Worm (Caenorhabditis elegans): Measurements from ENCODE around the gene ZC155.2.

The ZC155.2 gene

DNA sequence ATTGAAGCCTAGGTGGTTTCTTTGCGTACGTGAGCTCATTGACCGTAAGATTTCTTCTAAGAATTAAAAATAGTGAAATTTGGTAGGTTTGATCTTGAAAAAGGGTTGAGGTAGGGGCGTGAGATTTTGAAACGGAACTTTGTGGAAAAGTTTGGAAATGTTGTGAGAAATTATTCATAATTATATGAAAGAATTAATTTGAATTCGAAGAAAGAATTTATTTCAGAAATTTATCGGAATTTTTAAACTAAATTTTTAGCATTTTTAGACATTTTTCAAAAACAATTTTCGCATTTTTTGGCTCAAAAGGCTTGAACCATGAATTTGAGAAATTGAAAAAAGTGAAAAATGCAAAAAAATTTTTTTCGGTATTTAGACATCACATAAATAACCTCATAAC lies 4.6 kb upstream of the ZC155.2 start:
- TF ChIP-seq bed-3 (GFP tag; optimal IDR thresholded peaks at IDR 0.05), result no peak
- TF ChIP-seq mls-2 (tag; optimal IDR thresholded peaks at IDR 0.05), result no peak
- TF ChIP-seq ceh-39 (tag; optimal IDR thresholded peaks at IDR 0.05), result no peak
- no peak for TF ChIP-seq elt-1 (tag; optimal IDR thresholded peaks at IDR 0.05; ENCODE audit: borderline replicate concordance, insufficient read depth)
- TF ChIP-seq pha-4 (tag; optimal IDR thresholded peaks at IDR 0.05), result no peak
- no peak for TF ChIP-seq nhr-2 (tag; optimal IDR thresholded peaks at IDR 0.05)

DNA sequence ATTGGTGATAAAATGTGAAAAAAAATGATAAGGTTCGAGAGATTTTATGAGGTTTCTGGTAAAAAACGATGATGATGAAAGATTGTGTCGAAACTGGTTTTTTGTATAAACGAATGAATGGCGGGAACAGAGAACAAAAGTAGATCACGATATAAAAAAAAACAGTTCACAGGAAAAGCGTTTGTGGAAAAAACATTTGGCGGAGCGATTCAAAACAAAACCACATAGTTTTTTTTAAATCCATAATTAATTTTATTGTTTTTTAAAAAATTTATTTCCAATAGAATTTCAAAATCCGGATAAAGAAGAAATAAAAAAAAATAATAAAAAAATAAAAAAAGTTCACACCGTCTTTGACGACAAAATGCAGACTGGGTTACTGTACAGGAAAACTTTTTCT lies 3.4 kb upstream of the ZC155.2 start, which contains the start of gene ZC155.4:
Gene ZC155.4, minus strand, starts transcription at position 101 of the 400 bp plus-strand sequence.
- TF ChIP-seq ztf-11 (tag; optimal IDR thresholded peaks at IDR 0.05) (no peak), ceh-83 (GFP tag; optimal IDR thresholded peaks at IDR 0.05) (no peak), nhr-2 (tag; optimal IDR thresholded peaks at IDR 0.05) (no peak), M03D4.4 (tag; optimal IDR thresholded peaks at IDR 0.05) (no peak), mab-5 (tag; optimal IDR thresholded peaks at IDR 0.05) (no peak), cnd-1 (tag; optimal IDR thresholded peaks at IDR 0.05) (no peak), unc-62 (GFP tag; optimal IDR thresholded peaks at IDR 0.05) (no peak), flh-1 (GFP tag; optimal IDR thresholded peaks at IDR 0.05) (no peak), sptf-1 (tag; optimal IDR thresholded peaks at IDR 0.05) (no peak), snpc-4 (tag; optimal IDR thresholded peaks at IDR 0.05) (no peak), lin-32 (GFP tag; optimal IDR thresholded peaks at IDR 0.05) (no peak)

DNA sequence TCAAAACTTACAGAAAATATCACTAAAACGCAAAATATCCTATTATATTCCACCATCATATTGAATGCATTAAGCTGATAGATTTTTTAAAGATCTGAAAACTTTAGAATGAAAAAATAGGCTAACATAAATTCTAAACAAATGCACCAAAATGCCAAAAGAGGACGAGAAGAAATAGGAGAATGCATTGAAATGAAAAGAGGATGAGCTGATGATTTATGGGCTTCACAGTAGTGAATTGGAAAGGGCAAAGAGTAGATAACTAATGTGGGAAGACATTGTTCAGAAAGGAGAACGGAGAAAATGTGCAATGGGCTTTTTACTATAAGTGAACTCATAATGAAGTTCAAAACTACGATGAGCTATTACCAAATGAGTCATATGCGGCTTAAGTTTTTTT lies 1.3 kb upstream of the ZC155.2 start, which contains the start of gene cutl-19:
Gene cutl-19, minus strand, starts transcription at position 101 of the 400 bp plus-strand sequence.
- no peak for TF ChIP-seq elt-3 (tag; optimal IDR thresholded peaks at IDR 0.05)

DNA sequence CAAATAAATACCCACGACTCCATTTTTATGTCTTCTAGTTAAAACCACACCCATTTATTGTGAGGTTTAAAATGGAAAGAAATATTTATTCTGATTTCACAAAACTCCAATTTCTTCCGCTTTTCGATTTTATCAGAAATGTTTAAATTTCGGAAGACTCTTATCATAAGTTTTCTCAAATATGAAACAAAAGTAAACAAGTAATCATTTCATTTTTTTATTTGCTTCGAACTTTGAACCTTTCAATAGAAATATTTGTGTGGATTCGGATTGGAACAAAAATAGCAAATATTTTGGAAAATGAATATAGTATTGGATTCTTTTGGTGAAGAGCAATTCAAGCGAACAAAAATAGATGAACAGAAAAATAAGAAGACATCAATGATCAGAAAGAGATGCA lies 3.0 kb downstream of the ZC155.2 start:
- TF ChIP-seq nhr-76 (tag; optimal IDR thresholded peaks at IDR 0.05) (no peak), sem-2 (GFP tag; optimal IDR thresholded peaks at IDR 0.05) (no peak), mab-5 (tag; optimal IDR thresholded peaks at IDR 0.05) (no peak), zip-8 (tag; optimal IDR thresholded peaks at IDR 0.05) (no peak), mep-1 (tag; optimal IDR thresholded peaks at IDR 0.05) (no peak), unc-62 (GFP tag; optimal IDR thresholded peaks at IDR 0.05) (no peak), elt-1 (tag; optimal IDR thresholded peaks at IDR 0.05; ENCODE audit: borderline replicate concordance, insufficient read depth) (no peak), nhr-12 (tag; optimal IDR thresholded peaks at IDR 0.05) (no peak), lin-32 (GFP tag; optimal IDR thresholded peaks at IDR 0.05) (no peak), cnd-1 (tag; optimal IDR thresholded peaks at IDR 0.05) (no peak)

DNA sequence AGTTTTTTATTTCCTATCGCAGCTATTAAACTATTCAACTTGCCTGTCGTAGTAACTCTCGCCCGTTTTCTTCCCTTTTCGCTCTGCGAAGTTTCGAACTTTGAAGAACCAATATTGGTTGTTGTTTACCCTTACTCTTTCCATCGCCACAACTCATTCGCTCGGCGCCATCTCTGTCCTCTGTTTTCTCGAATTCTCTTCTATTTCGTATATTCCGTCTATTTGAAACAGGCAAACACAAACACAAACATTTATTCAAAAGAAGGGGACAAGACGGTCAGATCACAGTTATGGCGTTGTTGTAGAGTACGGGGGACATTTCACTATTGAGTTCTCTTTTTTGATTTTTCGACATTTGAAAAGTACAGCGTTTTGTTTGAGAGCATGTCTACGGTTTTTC lies 4.0 kb downstream of the ZC155.2 start:
- TF ChIP-seq pha-4 (tag; optimal IDR thresholded peaks at IDR 0.05) (peak; percentile 8), unc-120 (tag; optimal IDR thresholded peaks at IDR 0.05; ENCODE audit: poor library complexity, severe bottlenecking) (no peak), mls-2 (tag; optimal IDR thresholded peaks at IDR 0.05) (no peak), nhr-12 (tag; optimal IDR thresholded peaks at IDR 0.05) (no peak)

DNA sequence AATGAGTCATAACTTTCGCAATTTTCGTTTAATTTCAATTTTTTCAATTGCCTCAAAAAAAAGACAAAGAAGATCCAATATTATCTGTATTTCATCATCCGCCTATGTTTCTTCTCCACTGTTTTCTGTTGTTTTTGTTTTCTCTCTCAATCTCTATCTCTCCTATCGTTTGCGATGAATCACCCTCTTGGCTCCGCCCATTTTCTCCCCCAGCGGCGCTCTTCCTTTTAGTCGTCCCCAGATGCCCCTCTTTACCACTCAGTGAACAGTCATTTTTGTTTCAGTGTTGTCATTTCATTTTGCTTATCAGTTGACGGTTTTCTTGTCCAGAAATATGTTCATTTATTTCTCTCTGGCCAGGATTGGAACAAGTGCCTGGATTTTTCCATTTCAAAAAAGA lies 6.1 kb downstream of the ZC155.2 start:
- TF ChIP-seq unc-39 (tag; optimal IDR thresholded peaks at IDR 0.05), result no peak
- TF ChIP-seq nhr-76 (tag; optimal IDR thresholded peaks at IDR 0.05), result no peak
- no peak for TF ChIP-seq nhr-237 (tag; optimal IDR thresholded peaks at IDR 0.05)
- no peak for TF ChIP-seq hlh-1 (tag; optimal IDR thresholded peaks at IDR 0.05)
- TF ChIP-seq pha-4 (tag; optimal IDR thresholded peaks at IDR 0.05), result no peak
- no peak for TF ChIP-seq tbx-8 (GFP tag; optimal IDR thresholded peaks at IDR 0.05)
- TF ChIP-seq snpc-4 (tag; optimal IDR thresholded peaks at IDR 0.05), result no peak
- TF ChIP-seq nhr-28 (tag; optimal IDR thresholded peaks at IDR 0.05), result no peak
- no peak for TF ChIP-seq ham-2 (GFP tag; optimal IDR thresholded peaks at IDR 0.05)
- TF ChIP-seq bed-3 (GFP tag; optimal IDR thresholded peaks at IDR 0.05), result no peak
- TF ChIP-seq ceh-83 (GFP tag; optimal IDR thresholded peaks at IDR 0.05), result no peak
- no peak for TF ChIP-seq drap-1 (GFP tag; optimal IDR thresholded peaks at IDR 0.05)
- no peak for TF ChIP-seq unc-62 (GFP tag; optimal IDR thresholded peaks at IDR 0.05)
